Worm (Caenorhabditis elegans) whole organism, L2 larva: ENCODE measurements around the gene glct-6.

Experiments used
- C34F6.9 ChIP-seq: fragments of 150-350 bp; optimal IDR thresholded peaks from 2 replicates; lab custom pipeline; 2014; ENCODE audit warnings: missing biosample characterization, missing genetic modification characterization
- F13H6.1 ChIP-seq: sonication (generic microtip); optimal IDR thresholded peaks from 2 replicates; lab custom pipeline; 2016; ENCODE audit warnings: missing genetic modification characterization, missing compliant biosample characterization
- Y55F3AM.14 ChIP-seq: fragments of 200-800 bp; sonication (Bioruptor generic); optimal IDR thresholded peaks from 2 replicates; lab custom pipeline; 2018; ENCODE audit warnings: mild to moderate bottlenecking, missing genetic modification characterization, missing compliant biosample characterization
- alr-1 ChIP-seq: fragments of 150-350 bp; optimal IDR thresholded peaks from 2 replicates; lab custom pipeline; 2014; ENCODE audit warnings: missing biosample characterization, missing genetic modification characterization
- aly-2 ChIP-seq: fragments of 150-350 bp; optimal IDR thresholded peaks from 2 replicates; lab custom pipeline; 2014; ENCODE audit warnings: missing biosample characterization, missing genetic modification characterization
- ama-1 ChIP-seq: fragments of 150-350 bp; optimal IDR thresholded peaks from 2 replicates; lab custom pipeline; 2018; ENCODE audit warnings: inconsistent platforms
- blmp-1 ChIP-seq: sonication (generic microtip); optimal IDR thresholded peaks from 2 replicates; lab custom pipeline; 2017; ENCODE audit warnings: missing genetic modification characterization, mild to moderate bottlenecking, missing compliant biosample characterization, antibody characterized with exemption, moderate library complexity; ENCODE audit not compliant: insufficient read depth
- ceh-16 ChIP-seq: fragments of 150-350 bp; optimal IDR thresholded peaks from 2 replicates; lab custom pipeline; 2014; ENCODE audit warnings: missing biosample characterization, missing genetic modification characterization
- ceh-82 ChIP-seq: fragments of 150-350 bp; optimal IDR thresholded peaks from 2 replicates; lab custom pipeline; 2014; ENCODE audit warnings: missing biosample characterization, missing genetic modification characterization
- crh-2 ChIP-seq: sonication (generic microtip); optimal IDR thresholded peaks from 2 replicates; lab custom pipeline; 2017; ENCODE audit warnings: missing biosample characterization, missing genetic modification characterization
- dmd-4 ChIP-seq: sonication (generic microtip); optimal IDR thresholded peaks from 2 replicates; lab custom pipeline; 2017; ENCODE audit warnings: missing biosample characterization, missing genetic modification characterization
- egl-27 ChIP-seq: sonication (generic microtip); optimal IDR thresholded peaks from 3 replicates; lab custom pipeline; 2017; ENCODE audit warnings: missing biosample characterization, missing genetic modification reagents, missing genetic modification characterization
- fos-1 ChIP-seq: fragments of 150-350 bp; optimal IDR thresholded peaks from 2 replicates; lab custom pipeline; 2014; ENCODE audit warnings: missing biosample characterization, missing genetic modification characterization
- gmeb-1 ChIP-seq: fragments of 150-350 bp; optimal IDR thresholded peaks from 2 replicates; lab custom pipeline; 2014; ENCODE audit warnings: missing biosample characterization, missing genetic modification characterization
- lin-13 ChIP-seq: fragments of 150-350 bp; optimal IDR thresholded peaks from 2 replicates; lab custom pipeline; 2014; ENCODE audit warnings: missing biosample characterization, missing genetic modification reagents, missing genetic modification characterization
- lsy-2 ChIP-seq, 2 experiments: fragments of 150-350 bp in 1 of 2; sonication (generic microtip) in 1 of 2; optimal IDR thresholded peaks; 2 replicates each; lab custom pipeline; 2014 to 2017; ENCODE audit warnings: missing biosample characterization in 2 of 2, missing genetic modification characterization in 2 of 2
- mab-5 ChIP-seq: fragments of 150-350 bp; optimal IDR thresholded peaks from 2 replicates; lab custom pipeline; 2014; ENCODE audit warnings: missing biosample characterization, missing genetic modification characterization
- mbf-1 ChIP-seq: sonication (generic microtip); optimal IDR thresholded peaks from 2 replicates; lab custom pipeline; 2017; ENCODE audit warnings: missing biosample characterization, missing genetic modification characterization
- mdl-1 ChIP-seq, 2 experiments: fragments of 150-350 bp in 1 of 2; sonication (generic microtip) in 1 of 2; optimal IDR thresholded peaks; 2 replicates each; lab custom pipeline; 2017; ENCODE audit warnings: missing biosample characterization in 2 of 2, missing genetic modification characterization in 2 of 2
- nhr-10 ChIP-seq: sonication (generic microtip); optimal IDR thresholded peaks from 2 replicates; lab custom pipeline; 2017; ENCODE audit warnings: missing biosample characterization, missing genetic modification characterization
- nhr-12 ChIP-seq: fragments of 150-350 bp; optimal IDR thresholded peaks from 2 replicates; lab custom pipeline; 2014; ENCODE audit warnings: missing biosample characterization, missing genetic modification characterization
- nhr-21 ChIP-seq: fragments of 150-350 bp; optimal IDR thresholded peaks from 2 replicates; lab custom pipeline; 2014; ENCODE audit warnings: missing biosample characterization, missing genetic modification characterization
- nhr-23 ChIP-seq: fragments of 150-350 bp; optimal IDR thresholded peaks from 2 replicates; lab custom pipeline; 2014; ENCODE audit warnings: missing biosample characterization, missing genetic modification reagents, missing genetic modification characterization
- nhr-237 ChIP-seq: fragments of 150-350 bp; optimal IDR thresholded peaks from 2 replicates; lab custom pipeline; 2014; ENCODE audit warnings: missing biosample characterization, missing genetic modification characterization
- nhr-25 ChIP-seq: fragments of 150-350 bp; sonication (generic microtip); optimal IDR thresholded peaks from 3 replicates; lab custom pipeline; 2014; ENCODE audit warnings: missing biosample characterization, missing genetic modification characterization
- nhr-6 ChIP-seq: fragments of 150-350 bp; optimal IDR thresholded peaks from 2 replicates; lab custom pipeline; 2014; ENCODE audit warnings: missing biosample characterization, missing genetic modification characterization
- nhr-77 ChIP-seq: fragments of 150-350 bp; optimal IDR thresholded peaks from 2 replicates; lab custom pipeline; 2014; ENCODE audit warnings: missing biosample characterization, missing genetic modification characterization
- peb-1 ChIP-seq: fragments of 150-350 bp; optimal IDR thresholded peaks from 2 replicates; lab custom pipeline; 2014; ENCODE audit warnings: missing biosample characterization, missing genetic modification characterization
- sem-4 ChIP-seq: fragments of 150-350 bp; optimal IDR thresholded peaks from 2 replicates; lab custom pipeline; 2014; ENCODE audit warnings: missing biosample characterization, missing genetic modification reagents, missing genetic modification characterization
- skn-1 ChIP-seq: sonication (generic microtip); optimal IDR thresholded peaks from 2 replicates; lab custom pipeline; 2017; ENCODE audit warnings: missing biosample characterization, missing genetic modification characterization
- sma-3 ChIP-seq: sonication (generic microtip); optimal IDR thresholded peaks from 2 replicates; lab custom pipeline; 2016; ENCODE audit warnings: missing genetic modification reagents, missing genetic modification characterization, missing compliant biosample characterization
- snpc-4 ChIP-seq: fragments of 150-350 bp; optimal IDR thresholded peaks from 2 replicates; lab custom pipeline; 2014; ENCODE audit warnings: missing biosample characterization, missing genetic modification characterization
- unc-39 ChIP-seq: fragments of 150-350 bp; optimal IDR thresholded peaks from 2 replicates; lab custom pipeline; 2014; ENCODE audit warnings: missing biosample characterization, missing genetic modification characterization
- unc-55 ChIP-seq: fragments of 150-350 bp; sonication (generic microtip); optimal IDR thresholded peaks from 3 replicates; lab custom pipeline; 2014; ENCODE audit warnings: missing biosample characterization, missing genetic modification reagents, missing genetic modification characterization
- unc-62 ChIP-seq: fragments of 150-350 bp; optimal IDR thresholded peaks from 2 replicates; lab custom pipeline; 2014; ENCODE audit warnings: missing biosample characterization, missing genetic modification reagents, missing genetic modification characterization
- zag-1 ChIP-seq: fragments of 150-350 bp; optimal IDR thresholded peaks from 2 replicates; lab custom pipeline; 2014; ENCODE audit warnings: missing biosample characterization, missing genetic modification characterization
- ztf-1 ChIP-seq: fragments of 200-800 bp; sonication (Bioruptor generic); conservative IDR thresholded peaks from 2 replicates; pipeline ENCODE4 v1.3.6; 2022; ENCODE audit warnings: missing genetic modification characterization, missing compliant biosample characterization
- ztf-11 ChIP-seq: sonication (generic microtip); optimal IDR thresholded peaks from 2 replicates; lab custom pipeline; 2017; ENCODE audit warnings: missing biosample characterization, missing genetic modification characterization
- ztf-4 ChIP-seq: fragments of 150-350 bp; optimal IDR thresholded peaks from 2 replicates; lab custom pipeline; 2014; ENCODE audit warnings: missing biosample characterization, missing genetic modification characterization

Gene glct-6

ce11 chrIV:3827724-3828123 is 43.7 kb downstream of the glct-6 start:
- TF ChIP-seq nhr-10 (no peak), blmp-1 (tag; lab: Kevin White, UChicago) (peak; percentile 16), nhr-25 (tag; lab: Kevin White, UChicago) (no peak), ztf-1 (GFP tag; lab: Robert Waterston, UW) (no peak)

- TF ChIP-seq Y55F3AM.14 (GFP tag; lab: Kevin White, UChicago) (no peak), sem-4 (tag; lab: Kevin White, UChicago) (no peak), nhr-25 (tag; lab: Kevin White, UChicago) (no peak), ztf-1 (GFP tag; lab: Robert Waterston, UW) (no peak), ceh-16 (tag; lab: Kevin White, UChicago) (no peak), lin-13 (GFP tag; lab: Kevin White, UChicago) (no peak), snpc-4 (tag; lab: Kevin White, UChicago) (no peak)
These were observed 48.0 kb downstream of the glct-6 start for ce11 chrIV:3832040-3832439.

ce11 chrIV:3833778-3834177 is 49.8 kb downstream of the glct-6 start:
- TF ChIP-seq alr-1 (tag; lab: Kevin White, UChicago) (no peak), C34F6.9 (no peak), ama-1 (lab: Kevin White, UChicago) (no peak), ceh-16 (tag; lab: Kevin White, UChicago) (no peak), lsy-2 (tag; optimal IDR thresholded peaks at IDR 0.05; lab: Kevin White, UChicago) (no peak), egl-27 (tag; lab: Kevin White, UChicago) (no peak), sma-3 (no peak)

ce11 chrIV:3835065-3835464 is 51.1 kb downstream of the glct-6 start, which contains the start of gene cal-3:
Gene cal-3 (minus strand): TSS chrIV:3835165.
- TF ChIP-seq zag-1 (no peak), nhr-12 (no peak), lin-13 (GFP tag; lab: Kevin White, UChicago) (no peak), nhr-25 (tag; lab: Kevin White, UChicago) (no peak), dmd-4 (tag; lab: Kevin White, UChicago) (no peak), F13H6.1 (no peak), nhr-10 (no peak), skn-1 (no peak), peb-1 (no peak), mdl-1 (tag; optimal IDR thresholded peaks at IDR 0.05; lab: Kevin White, UChicago) (no peak), ceh-82 (tag; lab: Kevin White, UChicago) (no peak), gmeb-1 (no peak)

- no peak for TF ChIP-seq unc-39 (tag; lab: Kevin White, UChicago)
- no peak for TF ChIP-seq sem-4 (tag; lab: Kevin White, UChicago)
- no peak for TF ChIP-seq ceh-16 (tag; lab: Kevin White, UChicago)
- TF ChIP-seq nhr-23 (tag; lab: Kevin White, UChicago): no peak
These were observed 54.7 kb downstream of the glct-6 start for ce11 chrIV:3838687-3839086.

- TF ChIP-seq F13H6.1: no peak
- no peak for TF ChIP-seq zag-1
- no peak for TF ChIP-seq fos-1
- TF ChIP-seq nhr-23 (tag; lab: Kevin White, UChicago): no peak
- TF ChIP-seq lin-13 (GFP tag; lab: Kevin White, UChicago): no peak
- no peak for TF ChIP-seq egl-27 (tag; lab: Kevin White, UChicago)
- TF ChIP-seq aly-2: no peak
- TF ChIP-seq ceh-16 (tag; lab: Kevin White, UChicago): no peak
- TF ChIP-seq mbf-1 (tag; lab: Kevin White, UChicago): no peak
- TF ChIP-seq nhr-25 (tag; lab: Kevin White, UChicago): no peak
- TF ChIP-seq, all 48 proteins: peak for 0
These were observed 55.4 kb downstream of the glct-6 start, which contains the start of gene F28F9.2 for ce11 chrIV:3839420-3839819. Gene F28F9.2 (plus strand): TSS chrIV:3839720.

ce11 chrIV:3840480-3840879 is 56.5 kb downstream of the glct-6 start:
- TF ChIP-seq ztf-4 (tag; lab: Kevin White, UChicago) (no peak), ztf-11 (tag; lab: Kevin White, UChicago) (no peak), skn-1 (no peak), unc-62 (GFP tag; lab: Kevin White, UChicago) (no peak), nhr-21 (no peak), Y55F3AM.14 (GFP tag; lab: Kevin White, UChicago) (no peak), nhr-6 (tag; lab: Kevin White, UChicago) (no peak), lsy-2 (tag; optimal IDR thresholded peaks at IDR 0.05; lab: Kevin White, UChicago) (no peak), unc-55 (no peak), nhr-77 (tag; lab: Kevin White, UChicago) (no peak), ztf-1 (GFP tag; lab: Robert Waterston, UW) (no peak), mab-5 (tag; lab: Kevin White, UChicago) (no peak), blmp-1 (tag; lab: Kevin White, UChicago) (no peak), crh-2 (tag; lab: Kevin White, UChicago) (no peak), egl-27 (tag; lab: Kevin White, UChicago) (no peak), mbf-1 (tag; lab: Kevin White, UChicago) (no peak), nhr-237 (tag; lab: Kevin White, UChicago) (no peak)
- TF ChIP-seq, all 48 proteins: peak for 0
